Fruit fly (Drosophila melanogaster) whole organism, embryonic: ENCODE results near the gene Gld2.

Source experiments
- CG12236 ChIP-seq: fragments of 200-800 bp; sonication (Bioruptor generic); optimal IDR thresholded peaks from 2 replicates; lab custom pipeline; 2016; ENCODE audit warnings: missing biosample characterization, missing genetic modification characterization
- CG1233 ChIP-seq: fragments of 200-800 bp; sonication (Bioruptor generic); optimal IDR thresholded peaks from 4 replicates; lab custom pipeline; 2018; ENCODE audit warnings: missing biosample characterization, mild to moderate bottlenecking, missing genetic modification characterization
- CG13894 ChIP-seq: fragments of 200-800 bp; sonication (Bioruptor generic); optimal IDR thresholded peaks from 3 replicates; lab custom pipeline; 2018; ENCODE audit warnings: missing biosample characterization, mild to moderate bottlenecking, missing genetic modification characterization, moderate library complexity
- CG1529 ChIP-seq: fragments of 200-800 bp; sonication (Bioruptor generic); optimal IDR thresholded peaks from 3 replicates; lab custom pipeline; 2018; ENCODE audit warnings: missing biosample characterization, missing genetic modification characterization
- CG30403 ChIP-seq: fragments of 200-800 bp; sonication (Bioruptor generic); optimal IDR thresholded peaks from 3 replicates; lab custom pipeline; 2016; ENCODE audit warnings: missing biosample characterization, missing genetic modification characterization
- CG32767 ChIP-seq: fragments of 200-800 bp; sonication (Bioruptor generic); IDR thresholded peaks from 2 replicates; pipeline ENCODE4 v1.3.6; 2022; ENCODE audit warnings: missing biosample characterization, missing genetic modification characterization
- CG4282 ChIP-seq: fragments of 200-800 bp; sonication (Bioruptor generic); optimal IDR thresholded peaks from 2 replicates; lab custom pipeline; 2016; ENCODE audit warnings: missing biosample characterization, missing genetic modification characterization
- CG5180 ChIP-seq: fragments of 200-800 bp; sonication (Bioruptor generic); optimal IDR thresholded peaks from 3 replicates; lab custom pipeline; 2017; ENCODE audit warnings: missing biosample characterization, missing genetic modification characterization, mild to moderate bottlenecking, moderate library complexity, missing genetic modification reagents
- CG8359 ChIP-seq: fragments of 200-800 bp; sonication (Bioruptor generic); optimal IDR thresholded peaks from 2 replicates; lab custom pipeline; 2017; ENCODE audit warnings: missing biosample characterization, mild to moderate bottlenecking, missing genetic modification characterization, borderline replicate concordance
- CG8388 ChIP-seq: fragments of 200-800 bp; sonication (Bioruptor generic); optimal IDR thresholded peaks from 2 replicates; lab custom pipeline; 2019; ENCODE audit warnings: missing biosample characterization, mild to moderate bottlenecking, missing genetic modification characterization, moderate library complexity
- D19A ChIP-seq: fragments of 200-800 bp; optimal IDR thresholded peaks from 3 replicates; lab custom pipeline; 2019; ENCODE audit warnings: missing biosample characterization, mild to moderate bottlenecking, missing genetic modification characterization, moderate library complexity
- Dref ChIP-seq: fragments of 200-800 bp; sonication (Bioruptor generic); IDR thresholded peaks from 2 replicates; pipeline ENCODE4 v1.3.6; 2022; ENCODE audit warnings: missing biosample characterization, missing genetic modification characterization
- Elba2 ChIP-seq: fragments of 200-800 bp; sonication (Bioruptor generic); optimal IDR thresholded peaks from 3 replicates; lab custom pipeline; 2016; ENCODE audit warnings: missing biosample characterization, missing genetic modification characterization
- Fer2 ChIP-seq: fragments of 200-800 bp; sonication (Bioruptor generic); optimal IDR thresholded peaks from 2 replicates; lab custom pipeline; 2018; ENCODE audit warnings: missing biosample characterization, mild to moderate bottlenecking, missing genetic modification characterization, moderate library complexity
- HHEX ChIP-seq: fragments of 200-800 bp; sonication (Bioruptor generic); optimal IDR thresholded peaks from 3 replicates; lab custom pipeline; 2017; ENCODE audit warnings: missing biosample characterization, mild to moderate bottlenecking, missing genetic modification characterization, missing genetic modification reagents
- Hr78 ChIP-seq, 2 experiments: fragments of 200-800 bp in 1 of 2; fragments of >200 bp in 1 of 2; sonication (Bioruptor generic) in 1 of 2; optimal IDR thresholded peaks; 2 replicates each; lab custom pipeline; 2017 to 2019; ENCODE audit warnings: missing biosample characterization in 2 of 2, missing genetic modification characterization in 2 of 2, mild to moderate bottlenecking in 1 of 2, moderate library complexity in 1 of 2
- Hsf ChIP-seq: fragments of 200-800 bp; sonication (Bioruptor generic); optimal IDR thresholded peaks from 3 replicates; lab custom pipeline; 2016; ENCODE audit warnings: missing biosample characterization, missing genetic modification characterization
- Med ChIP-seq: fragments of 200-800 bp; sonication (Bioruptor generic); peaks from one replicate; lab custom pipeline; 2016; ENCODE audit warnings: missing biosample characterization, missing genetic modification characterization, mild to moderate bottlenecking, inconsistent platforms, moderate library complexity
- NFAT ChIP-seq: fragments of 200-800 bp; sonication (Bioruptor generic); IDR thresholded peaks from 2 replicates; pipeline ENCODE4 v1.3.6; 2022; ENCODE audit warnings: missing biosample characterization, missing genetic modification characterization
- NK7.1 ChIP-seq: fragments of 200-800 bp; sonication (Bioruptor generic); optimal IDR thresholded peaks from 3 replicates; lab custom pipeline; 2016; ENCODE audit warnings: missing biosample characterization, missing genetic modification characterization
- NfI ChIP-seq: fragments of 200-800 bp; sonication (Bioruptor generic); optimal IDR thresholded peaks from 3 replicates; lab custom pipeline; 2018; ENCODE audit warnings: missing biosample characterization, mild to moderate bottlenecking, missing genetic modification characterization, moderate library complexity
- Pdp1 ChIP-seq, 2 experiments: fragments of 200-800 bp; sonication (Bioruptor generic); optimal IDR thresholded peaks; 3 replicates each; lab custom pipeline; 2016; ENCODE audit warnings: missing biosample characterization in 2 of 2, missing genetic modification characterization in 2 of 2, mild to moderate bottlenecking in 1 of 2, moderate library complexity in 1 of 2
- Ptx1 ChIP-seq: fragments of 200-800 bp; sonication (Bioruptor generic); IDR thresholded peaks from 2 replicates; pipeline ENCODE4 v1.3.6; 2022; ENCODE audit warnings: missing biosample characterization, missing genetic modification characterization
- az2 ChIP-seq: fragments of 200-800 bp; sonication (Bioruptor generic); optimal IDR thresholded peaks from 3 replicates; lab custom pipeline; 2016; ENCODE audit warnings: missing biosample characterization, missing genetic modification characterization
- bsh ChIP-seq, 2 experiments: fragments of 200-800 bp; sonication (Bioruptor generic); optimal IDR thresholded peaks; 2 replicates each; lab custom pipeline; 2017 to 2018; ENCODE audit warnings: mild to moderate bottlenecking in 2 of 2, missing biosample characterization in 2 of 2, missing genetic modification characterization in 2 of 2, moderate library complexity in 1 of 2
- cg ChIP-seq: fragments of 200-800 bp; sonication (Bioruptor generic); optimal IDR thresholded peaks from 3 replicates; lab custom pipeline; 2019; ENCODE audit warnings: missing biosample characterization, mild to moderate bottlenecking, missing genetic modification characterization, moderate library complexity
- dmrt11E ChIP-seq: fragments of 200-800 bp; sonication (Bioruptor generic); optimal IDR thresholded peaks from 3 replicates; lab custom pipeline; 2018; ENCODE audit warnings: missing biosample characterization, mild to moderate bottlenecking, missing genetic modification characterization, moderate library complexity
- esg ChIP-seq: fragments of 200-800 bp; sonication (Bioruptor generic); conservative IDR thresholded peaks from 2 replicates; pipeline ENCODE4 v1.3.6; 2022; ENCODE audit warnings: missing biosample characterization, missing genetic modification characterization
- exex ChIP-seq: fragments of 200-800 bp; sonication (Bioruptor generic); optimal IDR thresholded peaks from 4 replicates; lab custom pipeline; 2018; ENCODE audit warnings: missing biosample characterization, mild to moderate bottlenecking, missing genetic modification characterization, moderate library complexity
- kni ChIP-seq: fragments of 200-800 bp; sonication (Bioruptor generic); optimal IDR thresholded peaks from 3 replicates; lab custom pipeline; 2017; ENCODE audit warnings: mild to moderate bottlenecking, missing biosample characterization, missing genetic modification reagents, missing genetic modification characterization
- lmd ChIP-seq: fragments of 200-800 bp; sonication (Bioruptor generic); IDR thresholded peaks from 2 replicates; pipeline ENCODE4 v1.3.6; 2022; ENCODE audit warnings: missing biosample characterization, missing genetic modification characterization
- nau ChIP-seq: fragments of 200-800 bp; sonication (Bioruptor generic); optimal IDR thresholded peaks from 3 replicates; lab custom pipeline; 2017; ENCODE audit warnings: missing biosample characterization, mild to moderate bottlenecking, missing genetic modification characterization, missing genetic modification reagents
- org-1 ChIP-seq: fragments of 200-800 bp; sonication (Bioruptor generic); optimal IDR thresholded peaks from 2 replicates; lab custom pipeline; 2017; ENCODE audit warnings: missing biosample characterization, missing genetic modification characterization
- pan ChIP-seq, 4 experiments: fragments of >200 bp in 3 of 4; fragments of 200-800 bp in 1 of 4; sonication (Bioruptor generic) in 1 of 4; optimal IDR thresholded peaks in 3 of 4; IDR thresholded peaks in 1 of 4; 2 replicates each; pipeline versions ENCODE4 v1.3.6 to Lab custom; 2017 to 2022; ENCODE audit warnings: missing biosample characterization in 2 of 4, missing genetic modification characterization in 2 of 4, mixed read lengths in 1 of 4
- psq ChIP-seq: fragments of 200-800 bp; sonication (Bioruptor generic); optimal IDR thresholded peaks from 2 replicates; lab custom pipeline; 2017; ENCODE audit warnings: missing biosample characterization, missing genetic modification characterization
- schlank ChIP-seq: fragments of 200-800 bp; sonication (Bioruptor generic); optimal IDR thresholded peaks from 2 replicates; lab custom pipeline; 2018; ENCODE audit warnings: missing biosample characterization, mild to moderate bottlenecking, missing genetic modification characterization
- scrt ChIP-seq: fragments of 200-800 bp; sonication (Bioruptor generic); optimal IDR thresholded peaks from 2 replicates; lab custom pipeline; 2018; ENCODE audit warnings: missing biosample characterization, mild to moderate bottlenecking, missing genetic modification characterization, moderate library complexity
- sd ChIP-seq: fragments of 200-800 bp; sonication (Bioruptor generic); optimal IDR thresholded peaks from 3 replicates; lab custom pipeline; 2018; ENCODE audit warnings: missing biosample characterization, mild to moderate bottlenecking, missing genetic modification characterization, moderate library complexity
- shn ChIP-seq: fragments of 200-800 bp; sonication (Bioruptor generic); optimal IDR thresholded peaks from 3 replicates; lab custom pipeline; 2016; ENCODE audit warnings: missing biosample characterization, missing genetic modification characterization
- sr ChIP-seq: fragments of 200-800 bp; sonication (Bioruptor generic); IDR thresholded peaks from 3 replicates; pipeline ENCODE4 v1.3.6; 2022; ENCODE audit warnings: missing biosample characterization, missing genetic modification characterization
- ssp ChIP-seq: fragments of 200-800 bp; sonication (Bioruptor generic); IDR thresholded peaks from 2 replicates; pipeline ENCODE4 v1.3.6; 2022; ENCODE audit warnings: missing biosample characterization, missing genetic modification characterization
- trem ChIP-seq: fragments of 200-800 bp; optimal IDR thresholded peaks from 3 replicates; lab custom pipeline; 2019; ENCODE audit warnings: missing biosample characterization, mild to moderate bottlenecking, missing genetic modification characterization, moderate library complexity
- ttk ChIP-seq: fragments of 200-800 bp; sonication (Bioruptor generic); IDR thresholded peaks from 2 replicates; pipeline ENCODE4 v2.1.2; 2022; ENCODE audit warnings: missing biosample characterization, missing genetic modification characterization

Gld2 gene

dm6 chr3R:22211524-22211923 lies at the start of gene Gld2:
Gld2 (plus strand) TSS chr3R:22211824.
- TF ChIP-seq HHEX (GFP tag; lab: Kevin White, UChicago) (no peak), Elba2 (GFP tag; lab: Kevin White, UChicago) (peak; percentile 70)

- TF ChIP-seq sr (GFP tag; lab: Robert Waterston, UW) (no peak), CG8388 (GFP tag; lab: Kevin White, UChicago) (peak; percentile 75)
Observed at dm6 chr3R:22163258-22163805, 48.3 kb upstream of the Gld2 start.

dm6 chr3R:22171576-22171975 lies 40.0 kb upstream of the Gld2 start:
- TF ChIP-seq kni (GFP tag; lab: Kevin White, UChicago) (no peak), Pdp1 (GFP tag; optimal IDR thresholded peaks at IDR 0.05; lab: Kevin White, UChicago) (peak in 1 of 2 experiments; percentile 12), sd (peak; percentile 7), org-1 (no peak), CG13894 (no peak), Dref (GFP tag; lab: Robert Waterston, UW) (no peak), CG4282 (GFP tag; lab: Kevin White, UChicago) (no peak), Fer2 (tag; lab: Kevin White, UChicago) (no peak), psq (GFP tag; lab: Kevin White, UChicago) (no peak), D19A (no peak), pan (optimal IDR thresholded peaks at IDR 0.05; lab: Kevin White, UChicago) (no peak), pan (GFP tag; optimal IDR thresholded peaks at IDR 0.05 in 1 of 2, IDR thresholded peaks at IDR 0.05 in 1 of 2) (no peak), CG1233 (GFP tag; lab: Kevin White, UChicago) (no peak), nau (GFP tag; lab: Kevin White, UChicago) (peak; percentile 88), Hsf (GFP tag; lab: Kevin White, UChicago) (no peak), dmrt11E (tag; lab: Kevin White, UChicago) (no peak), shn (no peak), sr (GFP tag; lab: Robert Waterston, UW) (peak; percentile 92), CG8359 (no peak), Hr78 (GFP tag; optimal IDR thresholded peaks at IDR 0.05; lab: Kevin White, UChicago) (peak in 1 of 2 experiments; percentile 88), CG1529 (no peak), schlank (tag; lab: Kevin White, UChicago) (no peak)

- no peak for TF ChIP-seq scrt (GFP tag; lab: Kevin White, UChicago)
- no peak for TF ChIP-seq trem (tag; lab: Kevin White, UChicago)
- no peak; the same call in 1 of the 2 replicates for TF ChIP-seq Ptx1 (GFP tag; lab: Robert Waterston, UW)
- 0 out of 2 replicates have a peak, but pooled peaks have one; percentile 10 for TF ChIP-seq ttk
- TF ChIP-seq NK7.1 (GFP tag; lab: Kevin White, UChicago) = no peak
- peak; percentile 35 for TF ChIP-seq cg (GFP tag; lab: Kevin White, UChicago)
- peak; percentile 41 for TF ChIP-seq CG30403 (GFP tag; lab: Kevin White, UChicago)
- TF ChIP-seq Med (GFP tag; lab: Kevin White, UChicago) = peak; percentile 23
- TF ChIP-seq lmd = peak; percentile 45
- peak; percentile 11 for TF ChIP-seq NfI (GFP tag; lab: Kevin White, UChicago)
- TF ChIP-seq az2 = peak; percentile 25
- no peak for TF ChIP-seq CG12236 (GFP tag; lab: Kevin White, UChicago)
- TF ChIP-seq esg = peak; percentile 39; the same call in 1 of the 2 replicates
- peak; percentile 7 for TF ChIP-seq exex (tag; lab: Kevin White, UChicago)
- TF ChIP-seq CG5180 (GFP tag; lab: Kevin White, UChicago) = no peak
- TF ChIP-seq ssp (GFP tag; lab: Robert Waterston, UW) = 0 out of 2 replicates have a peak, but pooled peaks have one; percentile 18
- TF ChIP-seq bsh (GFP tag; optimal IDR thresholded peaks at IDR 0.05; lab: Kevin White, UChicago) = peak in 1 of 2 experiments; percentile 52
- TF ChIP-seq NFAT (GFP tag; lab: Robert Waterston, UW) = no peak
- no peak for TF ChIP-seq CG32767 (GFP tag; lab: Robert Waterston, UW)
Observed at dm6 chr3R:22172454-22173413, 38.9 kb upstream of the Gld2 start.
